Fruit fly (Drosophila melanogaster) whole organism, prepupa: ENCODE results near the gene CG1791.

Experiments used
- CG1621 ChIP-seq: fragments of 200-800 bp; sonication (Bioruptor generic); optimal IDR thresholded peaks from 3 replicates; lab custom pipeline; 2018; ENCODE audit warnings: missing biosample characterization, mild to moderate bottlenecking, missing genetic modification characterization
- Hr4 ChIP-seq: fragments of 200-800 bp; sonication (Bioruptor generic); optimal IDR thresholded peaks from 3 replicates; lab custom pipeline; 2016; ENCODE audit warnings: missing biosample characterization, missing genetic modification characterization
- OdsH ChIP-seq: fragments of 200-800 bp; sonication (Bioruptor generic); optimal IDR thresholded peaks from 3 replicates; lab custom pipeline; 2016; ENCODE audit warnings: missing biosample characterization, missing genetic modification characterization
- achi ChIP-seq: fragments of 200-800 bp; sonication (Bioruptor generic); optimal IDR thresholded peaks from 3 replicates; lab custom pipeline; 2016; ENCODE audit warnings: missing biosample characterization, missing genetic modification characterization
- svp ChIP-seq: fragments of 200-800 bp; sonication (Bioruptor generic); peaks from one replicate; lab custom pipeline; 2016; ENCODE audit warnings: missing biosample characterization, missing genetic modification characterization

- TF ChIP-seq Hr4 (GFP tag; lab: Kevin White, UChicago), result no peak
- no peak for TF ChIP-seq CG1621
- peak; percentile 33 for TF ChIP-seq OdsH
- no peak for TF ChIP-seq svp (GFP tag; lab: Kevin White, UChicago)
- TF ChIP-seq achi (GFP tag; lab: Kevin White, UChicago), result peak; percentile 22
Observed at dm6 chrX:9987361-9988087, 22.8 kb upstream of the CG1791 start.
